Fruit fly (Drosophila melanogaster) whole organism, wandering third instar larva: Measurements from ENCODE around the gene CG13601.

Source experiments
- Dfd ChIP-seq: fragments of >200 bp; optimal IDR thresholded peaks from 2 replicates; lab custom pipeline; 2017; ENCODE audit warnings: missing biosample characterization, missing genetic modification characterization
- Hr78 ChIP-seq: fragments of >200 bp; optimal IDR thresholded peaks from 2 replicates; lab custom pipeline; 2017; ENCODE audit warnings: missing biosample characterization, missing genetic modification characterization
- Hr83 ChIP-seq: fragments of 200-300 bp; sonication (Bioruptor generic); optimal IDR thresholded peaks from 2 replicates; lab custom pipeline; 2016; ENCODE audit warnings: missing biosample characterization, mild to moderate bottlenecking, missing genetic modification characterization, moderate library complexity; ENCODE audit not compliant: poor library complexity, severe bottlenecking
- Mio ChIP-seq: sonication (Bioruptor generic); optimal IDR thresholded peaks from 2 replicates; lab custom pipeline; 2016; ENCODE audit warnings: missing biosample characterization, missing genetic modification characterization
- OdsH ChIP-seq: fragments of 200-800 bp; sonication (Bioruptor generic); optimal IDR thresholded peaks from 2 replicates; lab custom pipeline; 2016; ENCODE audit warnings: missing biosample characterization, mild to moderate bottlenecking, missing genetic modification characterization
- br ChIP-seq: fragments of 200-800 bp; sonication (Bioruptor generic); optimal IDR thresholded peaks from 2 replicates; lab custom pipeline; 2016; ENCODE audit warnings: missing biosample characterization, missing genetic modification characterization
- brk ChIP-seq: fragments of 200-800 bp; sonication (Bioruptor generic); optimal IDR thresholded peaks from 2 replicates; lab custom pipeline; 2016; ENCODE audit warnings: missing biosample characterization, mild to moderate bottlenecking, missing genetic modification characterization
- jim ChIP-seq: fragments of 175-275, 200-325 bp; sonication (Bioruptor generic); optimal IDR thresholded peaks from 2 replicates; lab custom pipeline; 2016; ENCODE audit warnings: missing biosample characterization, mild to moderate bottlenecking, missing genetic modification characterization
- lola ChIP-seq: fragments of >200 bp; optimal IDR thresholded peaks from 2 replicates; lab custom pipeline; 2017; ENCODE audit warnings: missing biosample characterization, missing genetic modification characterization
- pan ChIP-seq: fragments of >200 bp; optimal IDR thresholded peaks from 2 replicates; lab custom pipeline; 2017
- psq ChIP-seq: fragments of 200-800 bp; sonication (Bioruptor generic); optimal IDR thresholded peaks from 3 replicates; lab custom pipeline; 2017; ENCODE audit warnings: missing biosample characterization, mild to moderate bottlenecking, missing genetic modification characterization, moderate library complexity

DNA sequence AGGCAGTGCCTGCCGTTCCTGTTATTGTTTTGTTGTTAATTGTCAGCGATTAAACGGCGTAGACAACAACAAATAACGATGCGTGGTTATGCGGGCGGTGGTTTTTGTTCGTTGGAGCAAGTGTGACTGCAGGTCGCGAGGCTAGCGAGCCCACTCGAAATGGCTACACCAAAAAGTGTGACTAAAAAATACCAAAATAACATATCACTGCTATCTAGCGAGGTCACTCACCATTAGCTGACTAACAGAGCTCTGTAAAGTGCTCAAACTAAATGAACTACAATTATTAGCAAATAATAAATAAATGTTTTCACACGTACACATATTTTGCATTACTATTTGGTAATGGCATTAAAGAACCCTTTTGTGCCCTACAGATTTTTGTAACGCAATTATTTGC, 37.5 kb downstream of the CG13601 start, which contains the start of gene Pli:
- no peak for TF ChIP-seq lola (GFP tag; lab: Kevin White, UChicago)
- TF ChIP-seq Dfd (GFP tag; lab: Kevin White, UChicago), result no peak
- no peak for TF ChIP-seq br (GFP tag; lab: Kevin White, UChicago)
- TF ChIP-seq brk (GFP tag; lab: Kevin White, UChicago), result no peak
- no peak for TF ChIP-seq psq (GFP tag; lab: Kevin White, UChicago)
- no peak for TF ChIP-seq jim
- no peak for TF ChIP-seq Mio (GFP tag; lab: Kevin White, UChicago)
- TF ChIP-seq Hr83 (GFP tag; lab: Kevin White, UChicago), result peak; percentile 43
- TF ChIP-seq OdsH (GFP tag; lab: Kevin White, UChicago), result no peak
- no peak for TF ChIP-seq pan (lab: Kevin White, UChicago)
- TF ChIP-seq Hr78 (GFP tag; lab: Kevin White, UChicago), result no peak
